Fruit fly (Drosophila melanogaster) whole organism, embryonic: ENCODE results near the gene Lamtor5.
A peak's percentile ranks its signal among the peaks of the same experiment; 100 is the strongest.

ENCODE experiments used
- Adf1 ChIP-seq: fragments of 200-800 bp; sonication (Bioruptor generic); IDR thresholded peaks from 2 replicates; pipeline ENCODE4 v1.3.6; 2022; ENCODE audit warnings: missing biosample characterization, missing genetic modification characterization
- Blimp-1 ChIP-seq: fragments of 200-800 bp; sonication (Bioruptor generic); optimal IDR thresholded peaks from 3 replicates; lab custom pipeline; 2018; ENCODE audit warnings: missing biosample characterization, missing genetic modification characterization, mild to moderate bottlenecking, moderate library complexity, missing genetic modification reagents
- CG10274 ChIP-seq: fragments of 200-800 bp; sonication (Bioruptor generic); optimal IDR thresholded peaks from 3 replicates; lab custom pipeline; 2017; ENCODE audit warnings: missing biosample characterization, mild to moderate bottlenecking, missing genetic modification characterization
- CG10321 ChIP-seq: fragments of 200-800 bp; sonication (Bioruptor generic); IDR thresholded peaks from 2 replicates; pipeline ENCODE4 v1.3.6; 2022; ENCODE audit warnings: missing biosample characterization, missing genetic modification characterization
- CG10462 ChIP-seq: fragments of 200-800 bp; sonication (Bioruptor generic); optimal IDR thresholded peaks from 2 replicates; lab custom pipeline; 2016; ENCODE audit warnings: missing biosample characterization, missing genetic modification characterization
- CG10543 ChIP-seq: fragments of 200-800 bp; sonication (Bioruptor generic); optimal IDR thresholded peaks from 3 replicates; lab custom pipeline; 2017; ENCODE audit warnings: missing biosample characterization, mild to moderate bottlenecking, missing genetic modification characterization, moderate library complexity
- CG12769 ChIP-seq: fragments of 200-800 bp; sonication (Bioruptor generic); optimal IDR thresholded peaks from 2 replicates; lab custom pipeline; 2019; ENCODE audit warnings: missing biosample characterization, mild to moderate bottlenecking, missing genetic modification characterization, moderate library complexity
- CG13624 ChIP-seq: fragments of 200-800 bp; sonication (Bioruptor generic); optimal IDR thresholded peaks from 2 replicates; lab custom pipeline; 2016; ENCODE audit warnings: missing biosample characterization, missing genetic modification characterization
- CG13894 ChIP-seq: fragments of 200-800 bp; sonication (Bioruptor generic); optimal IDR thresholded peaks from 3 replicates; lab custom pipeline; 2018; ENCODE audit warnings: missing biosample characterization, mild to moderate bottlenecking, missing genetic modification characterization, moderate library complexity
- CG14014 ChIP-seq: fragments of 200-800 bp; sonication (Bioruptor generic); IDR thresholded peaks from 2 replicates; pipeline ENCODE4 v1.3.6; 2022; ENCODE audit warnings: missing biosample characterization, missing genetic modification characterization
- CG1602 ChIP-seq: fragments of 200-800 bp; sonication (Bioruptor generic); optimal IDR thresholded peaks from 3 replicates; lab custom pipeline; 2016; ENCODE audit warnings: missing biosample characterization, missing genetic modification characterization
- CG17385 ChIP-seq: fragments of 200-800 bp; sonication (Bioruptor generic); optimal IDR thresholded peaks from 3 replicates; lab custom pipeline; 2018; ENCODE audit warnings: missing biosample characterization, mild to moderate bottlenecking, missing genetic modification characterization
- CG18262 ChIP-seq: fragments of 200-800 bp; optimal IDR thresholded peaks from 3 replicates; lab custom pipeline; 2019; ENCODE audit warnings: missing biosample characterization, mild to moderate bottlenecking, missing genetic modification characterization, moderate library complexity
- CG32767 ChIP-seq: fragments of 200-800 bp; sonication (Bioruptor generic); IDR thresholded peaks from 2 replicates; pipeline ENCODE4 v1.3.6; 2022; ENCODE audit warnings: missing biosample characterization, missing genetic modification characterization
- CG34376 ChIP-seq: fragments of 200-800 bp; sonication (Bioruptor generic); optimal IDR thresholded peaks from 2 replicates; lab custom pipeline; 2018; ENCODE audit warnings: missing biosample characterization, mild to moderate bottlenecking, missing genetic modification characterization
- CG6654 ChIP-seq: fragments of 200-800 bp; sonication (Bioruptor generic); optimal IDR thresholded peaks from 2 replicates; lab custom pipeline; 2017; ENCODE audit warnings: missing biosample characterization, mild to moderate bottlenecking, missing genetic modification characterization
- CG7987 ChIP-seq: fragments of 200-800 bp; sonication (Bioruptor generic); optimal IDR thresholded peaks from 2 replicates; lab custom pipeline; 2018; ENCODE audit warnings: missing biosample characterization, mild to moderate bottlenecking, missing genetic modification characterization, moderate library complexity
- Eip74EF ChIP-seq, 2 experiments: fragments of 200-800 bp in 1 of 2; fragments of >200 bp in 1 of 2; sonication (Bioruptor generic) in 1 of 2; optimal IDR thresholded peaks; 2 replicates each; lab custom pipeline; 2017 to 2019; ENCODE audit warnings: missing biosample characterization in 2 of 2, missing genetic modification characterization in 2 of 2, mild to moderate bottlenecking in 1 of 2, moderate library complexity in 1 of 2
- GATAe ChIP-seq: fragments of 200-800 bp; sonication (Bioruptor generic); conservative IDR thresholded peaks from 2 replicates; pipeline ENCODE4 v1.3.6; 2022; ENCODE audit warnings: missing biosample characterization, missing genetic modification characterization
- Hey ChIP-seq: fragments of 200-800 bp; sonication (Bioruptor generic); optimal IDR thresholded peaks from 3 replicates; lab custom pipeline; 2018; ENCODE audit warnings: missing biosample characterization, mild to moderate bottlenecking, missing genetic modification characterization
- HmgZ ChIP-seq: fragments of 200-800 bp; sonication (Bioruptor generic); optimal IDR thresholded peaks from 2 replicates; lab custom pipeline; 2018; ENCODE audit warnings: missing biosample characterization, mild to moderate bottlenecking, missing genetic modification characterization
- Hr78 ChIP-seq, 2 experiments: fragments of 200-800 bp in 1 of 2; fragments of >200 bp in 1 of 2; sonication (Bioruptor generic) in 1 of 2; optimal IDR thresholded peaks; 2 replicates each; lab custom pipeline; 2017 to 2019; ENCODE audit warnings: missing biosample characterization in 2 of 2, missing genetic modification characterization in 2 of 2, mild to moderate bottlenecking in 1 of 2, moderate library complexity in 1 of 2
- Med ChIP-seq: fragments of 200-800 bp; sonication (Bioruptor generic); peaks from one replicate; lab custom pipeline; 2016; ENCODE audit warnings: missing biosample characterization, missing genetic modification characterization, mild to moderate bottlenecking, inconsistent platforms, moderate library complexity
- Nf-YC ChIP-seq: fragments of 200-800 bp; optimal IDR thresholded peaks from 3 replicates; lab custom pipeline; 2019; ENCODE audit warnings: missing biosample characterization, mild to moderate bottlenecking, missing genetic modification characterization, moderate library complexity
- Pdp1 ChIP-seq, 2 experiments: fragments of 200-800 bp; sonication (Bioruptor generic); optimal IDR thresholded peaks; 3 replicates each; lab custom pipeline; 2016; ENCODE audit warnings: missing biosample characterization in 2 of 2, missing genetic modification characterization in 2 of 2, mild to moderate bottlenecking in 1 of 2, moderate library complexity in 1 of 2
- Sox100B ChIP-seq: fragments of 200-800 bp; sonication (Bioruptor generic); optimal IDR thresholded peaks from 3 replicates; lab custom pipeline; 2018; ENCODE audit warnings: missing biosample characterization, mild to moderate bottlenecking, missing genetic modification characterization
- abd-A ChIP-seq: fragments of 200-800 bp; sonication (Bioruptor generic); optimal IDR thresholded peaks from 3 replicates; lab custom pipeline; 2019; ENCODE audit warnings: missing biosample characterization, mild to moderate bottlenecking, missing genetic modification characterization, moderate library complexity
- bcd ChIP-seq: fragments of 200-800 bp; sonication (Bioruptor generic); optimal IDR thresholded peaks from 2 replicates; lab custom pipeline; 2017; ENCODE audit warnings: missing biosample characterization, mild to moderate bottlenecking, missing genetic modification characterization
- chinmo ChIP-seq: fragments of 200-800 bp; sonication (Bioruptor generic); IDR thresholded peaks from 4 replicates; pipeline ENCODE4 v1.3.6; 2022; ENCODE audit warnings: missing biosample characterization, missing genetic modification characterization; ENCODE audit not compliant: partially characterized antibody
- crol ChIP-seq: fragments of 200-800 bp; sonication (Bioruptor generic); IDR thresholded peaks from 2 replicates; pipeline ENCODE4 v1.3.6; 2022; ENCODE audit warnings: missing biosample characterization, missing genetic modification characterization
- dmrt11E ChIP-seq: fragments of 200-800 bp; sonication (Bioruptor generic); optimal IDR thresholded peaks from 3 replicates; lab custom pipeline; 2018; ENCODE audit warnings: missing biosample characterization, mild to moderate bottlenecking, missing genetic modification characterization, moderate library complexity
- en ChIP-seq: fragments of 200-800 bp; sonication (Bioruptor generic); optimal IDR thresholded peaks from 2 replicates; lab custom pipeline; 2016; ENCODE audit warnings: missing biosample characterization, missing genetic modification characterization
- exex ChIP-seq: fragments of 200-800 bp; sonication (Bioruptor generic); optimal IDR thresholded peaks from 4 replicates; lab custom pipeline; 2018; ENCODE audit warnings: missing biosample characterization, mild to moderate bottlenecking, missing genetic modification characterization, moderate library complexity
- gro ChIP-seq: fragments of 200-800 bp; sonication (Bioruptor generic); optimal IDR thresholded peaks from 2 replicates; lab custom pipeline; 2016; ENCODE audit warnings: missing biosample characterization, missing genetic modification characterization
- hkb ChIP-seq, 2 experiments: fragments of 200-800 bp in 1 of 2; fragments of >200 bp in 1 of 2; sonication (Bioruptor generic) in 1 of 2; IDR thresholded peaks in 1 of 2; optimal IDR thresholded peaks in 1 of 2; 2 replicates each; pipeline versions ENCODE4 v1.3.6 to Lab custom; 2017 to 2022; ENCODE audit warnings: missing biosample characterization in 1 of 2, missing genetic modification characterization in 1 of 2
- kay ChIP-seq: fragments of 200-800 bp; sonication (Bioruptor generic); optimal IDR thresholded peaks from 2 replicates; lab custom pipeline; 2016; ENCODE audit warnings: missing biosample characterization, missing genetic modification characterization
- lab ChIP-seq: fragments of 200-800 bp; sonication (Bioruptor generic); optimal IDR thresholded peaks from 3 replicates; lab custom pipeline; 2017; ENCODE audit warnings: missing biosample characterization, missing genetic modification characterization, mild to moderate bottlenecking, moderate library complexity, missing genetic modification reagents
- maf-S ChIP-seq: fragments of 200-800 bp; sonication (Bioruptor generic); optimal IDR thresholded peaks from 2 replicates; lab custom pipeline; 2016; ENCODE audit warnings: missing biosample characterization, missing genetic modification characterization
- mirr ChIP-seq: fragments of 200-800 bp; sonication (Bioruptor generic); optimal IDR thresholded peaks from 3 replicates; lab custom pipeline; 2018; ENCODE audit warnings: missing biosample characterization, mild to moderate bottlenecking, missing genetic modification characterization
- pnt ChIP-seq: fragments of 200-800 bp; sonication (Bioruptor generic); optimal IDR thresholded peaks from 3 replicates; lab custom pipeline; 2016; ENCODE audit warnings: missing biosample characterization, missing genetic modification characterization
- pros ChIP-seq: fragments of 200-800 bp; sonication (Bioruptor generic); optimal IDR thresholded peaks from 3 replicates; lab custom pipeline; 2019; ENCODE audit warnings: missing biosample characterization, mild to moderate bottlenecking, missing genetic modification characterization, moderate library complexity
- sisA ChIP-seq: fragments of 200-800 bp; sonication (Bioruptor generic); IDR thresholded peaks from 2 replicates; pipeline ENCODE4 v1.3.6; 2022; ENCODE audit warnings: missing biosample characterization, missing genetic modification characterization
- sr ChIP-seq: fragments of 200-800 bp; sonication (Bioruptor generic); IDR thresholded peaks from 3 replicates; pipeline ENCODE4 v1.3.6; 2022; ENCODE audit warnings: missing biosample characterization, missing genetic modification characterization
- tgo ChIP-seq: fragments of 200-800 bp; sonication (Bioruptor generic); IDR thresholded peaks from 3 replicates; pipeline ENCODE4 v1.3.6; 2022; ENCODE audit warnings: missing biosample characterization, missing genetic modification characterization
- tll ChIP-seq, 2 experiments: fragments of 200-800 bp in 1 of 2; fragments of >200 bp in 1 of 2; sonication (Bioruptor generic) in 1 of 2; optimal IDR thresholded peaks; 2 replicates each; lab custom pipeline; 2017 to 2019; ENCODE audit warnings: missing biosample characterization in 2 of 2, missing genetic modification characterization in 2 of 2, mild to moderate bottlenecking in 1 of 2, moderate library complexity in 1 of 2
- vvl ChIP-seq: fragments of 200-800 bp; sonication (Bioruptor generic); IDR thresholded peaks from 2 replicates; pipeline ENCODE4 v1.3.6; 2022; ENCODE audit warnings: missing biosample characterization, missing genetic modification characterization

Lamtor5 gene

DNA sequence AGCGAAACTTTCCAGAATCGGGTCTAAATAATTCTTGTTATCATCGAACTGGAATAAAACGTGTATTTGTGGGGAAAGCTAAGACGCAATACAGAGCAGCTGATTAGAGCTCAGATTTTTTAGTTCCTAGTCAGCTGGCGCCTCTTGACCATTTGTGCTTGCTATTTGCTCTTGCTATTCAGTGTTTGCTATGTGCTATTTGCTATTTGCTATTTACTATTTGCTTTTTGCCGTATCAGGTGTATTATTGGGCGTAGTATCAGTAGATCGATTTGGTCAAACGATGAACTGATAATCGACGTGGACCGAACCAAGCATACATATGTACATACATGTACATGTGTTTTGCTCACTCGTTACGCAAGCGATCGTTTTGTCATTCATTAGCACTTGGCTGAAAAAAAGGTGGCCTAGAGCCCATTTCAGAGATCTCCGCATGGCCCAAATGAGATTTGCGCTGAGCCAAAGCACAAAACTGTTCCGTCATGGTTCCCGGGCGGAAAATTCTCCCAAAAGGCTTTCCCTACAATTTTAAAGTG is 13.3 kb downstream of the Lamtor5 start (continued):
- TF ChIP-seq gro (GFP tag; lab: Kevin White, UChicago), result peak; percentile 57
- no peak for TF ChIP-seq pnt
- TF ChIP-seq CG6654 (GFP tag; lab: Kevin White, UChicago), result no peak
- peak; percentile 52; the same call in 1 of the 2 replicates for TF ChIP-seq CG14014 (GFP tag; lab: Robert Waterston, UW)
- TF ChIP-seq CG10462 (GFP tag; lab: Kevin White, UChicago), result no peak

DNA sequence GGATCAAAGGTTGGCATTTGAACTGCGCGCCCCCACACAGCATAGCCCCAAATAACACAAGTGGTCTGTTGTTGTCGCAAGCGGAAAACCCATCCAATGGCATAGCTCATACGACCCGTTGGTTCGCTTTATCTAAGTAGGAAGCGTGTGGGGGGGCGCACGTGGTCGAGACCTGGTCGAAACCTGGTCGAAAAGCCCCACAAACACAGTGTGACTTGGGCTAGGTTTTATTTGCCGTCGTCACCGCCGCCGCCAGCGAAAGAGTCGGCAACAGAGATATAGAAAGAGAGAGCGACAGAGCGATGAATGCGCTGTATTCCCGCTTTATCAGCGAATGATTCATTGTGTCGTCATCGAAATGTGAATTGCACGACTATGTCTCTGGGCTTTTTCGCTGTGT is 15.9 kb downstream of the Lamtor5 start:
- peak; percentile 47 for TF ChIP-seq CG34376 (GFP tag; lab: Kevin White, UChicago)
- no peak for TF ChIP-seq tll (GFP tag; optimal IDR thresholded peaks at IDR 0.05; lab: Kevin White, UChicago)
- peak; percentile 22 for TF ChIP-seq Blimp-1
- 0 out of 4 replicates have a peak, but pooled peaks have one; percentile 48 for TF ChIP-seq chinmo
- TF ChIP-seq maf-S (GFP tag; lab: Kevin White, UChicago), result no peak
- no peak for TF ChIP-seq CG1602
- TF ChIP-seq pros (GFP tag; lab: Kevin White, UChicago), result no peak
- TF ChIP-seq sisA (GFP tag; lab: Robert Waterston, UW), result no peak
- TF ChIP-seq abd-A (tag; lab: Kevin White, UChicago), result peak; percentile 10
- TF ChIP-seq CG10274, result no peak
- TF ChIP-seq lab (GFP tag; lab: Kevin White, UChicago), result peak; percentile 55
- no peak for TF ChIP-seq dmrt11E (tag; lab: Kevin White, UChicago)
- peak; percentile 79 for TF ChIP-seq kay (GFP tag; lab: Kevin White, UChicago)
- TF ChIP-seq en (GFP tag; lab: Kevin White, UChicago), result no peak
- TF ChIP-seq Eip74EF (GFP tag; optimal IDR thresholded peaks at IDR 0.05; lab: Kevin White, UChicago), result peak in 1 of 2 experiments; percentile 88
- peak; percentile 27 for TF ChIP-seq HmgZ (tag; lab: Kevin White, UChicago)
- TF ChIP-seq GATAe (GFP tag; lab: Robert Waterston, UW), result no peak
- peak; percentile 65 for TF ChIP-seq Nf-YC (tag; lab: Kevin White, UChicago)
- peak; percentile 37; the same call in 1 of the 2 replicates for TF ChIP-seq Adf1 (GFP tag; lab: Robert Waterston, UW)
- no peak for TF ChIP-seq Sox100B (GFP tag; lab: Kevin White, UChicago)
- no peak for TF ChIP-seq CG13624 (GFP tag; lab: Kevin White, UChicago)
- peak; percentile 87 for TF ChIP-seq Med (GFP tag; lab: Kevin White, UChicago)
- TF ChIP-seq CG32767 (GFP tag; lab: Robert Waterston, UW), result no peak
- no peak for TF ChIP-seq hkb (optimal IDR thresholded peaks at IDR 0.05; lab: Kevin White, UChicago)
- TF ChIP-seq hkb (GFP tag; IDR thresholded peaks at IDR 0.05; lab: Robert Waterston, UW), result no peak
- peak; percentile 48; the same call in 1 of the 2 replicates for TF ChIP-seq vvl (GFP tag; lab: Robert Waterston, UW)
- peak; percentile 34 for TF ChIP-seq exex (tag; lab: Kevin White, UChicago)
- peak; percentile 65 for TF ChIP-seq CG10543 (GFP tag; lab: Kevin White, UChicago)
- peak; percentile 82 for TF ChIP-seq CG12769 (tag; lab: Kevin White, UChicago)
- TF ChIP-seq CG7987, result peak; percentile 94
- TF ChIP-seq Hey (tag; lab: Kevin White, UChicago), result peak; percentile 10
- TF ChIP-seq tgo (GFP tag; lab: Robert Waterston, UW), result peak; percentile 16; the same call in 1 of the 3 replicates
- peak; percentile 36; the same call in 1 of the 2 replicates for TF ChIP-seq CG10321 (GFP tag; lab: Robert Waterston, UW)
- no peak for TF ChIP-seq bcd (GFP tag; lab: Kevin White, UChicago)
- TF ChIP-seq Pdp1 (GFP tag; optimal IDR thresholded peaks at IDR 0.05; lab: Kevin White, UChicago), result peak in 1 of 2 experiments; percentile 1
- peak; percentile 55 for TF ChIP-seq CG13894 (tag; lab: Kevin White, UChicago)
- peak; percentile 44; the same call in 1 of the 3 replicates for TF ChIP-seq sr (GFP tag; lab: Robert Waterston, UW)
- TF ChIP-seq mirr (GFP tag; lab: Kevin White, UChicago), result peak; percentile 33
- no peak for TF ChIP-seq CG18262 (tag; lab: Kevin White, UChicago)
- peak in 1 of 2 experiments; percentile 93 for TF ChIP-seq Hr78 (GFP tag; optimal IDR thresholded peaks at IDR 0.05; lab: Kevin White, UChicago)
- TF ChIP-seq CG17385 (GFP tag; lab: Kevin White, UChicago), result no peak
- TF ChIP-seq crol (GFP tag; lab: Robert Waterston, UW), result peak; percentile 38
